Fruit fly (Drosophila melanogaster): ENCODE measurements around the gene PH4alphaEFB.

Gene PH4alphaEFB

dm6 chr3R:30444946-30445345 is 20.9 kb upstream of the PH4alphaEFB start, which contains the start of gene Osi23:
Gene Osi23, minus strand, starts transcription at chr3R:30445046.
- TF ChIP-seq CG4496 (GFP tag; IDR thresholded peaks at IDR 0.05) = no peak
- no peak for TF ChIP-seq CG34367 (tag; optimal IDR thresholded peaks at IDR 0.05)
- TF ChIP-seq fd96Ca (GFP tag; IDR thresholded peaks at IDR 0.05) = no peak
- TF ChIP-seq gl (tag; optimal IDR thresholded peaks at IDR 0.05) = no peak
- no peak for TF ChIP-seq CG15710 (tag; optimal IDR thresholded peaks at IDR 0.05)
- TF ChIP-seq Pif1B (GFP tag; optimal IDR thresholded peaks at IDR 0.05) = no peak
- no peak for TF ChIP-seq CG32121 (GFP tag; IDR thresholded peaks at IDR 0.05)
- TF ChIP-seq CG13204 (GFP tag; optimal IDR thresholded peaks at IDR 0.05) = no peak
- no peak for TF ChIP-seq CG8301 (tag; optimal IDR thresholded peaks at IDR 0.05)
- TF ChIP-seq CG14655 (GFP tag; optimal IDR thresholded peaks at IDR 0.05) = no peak
- no peak for TF ChIP-seq Snoo (tag; optimal IDR thresholded peaks at IDR 0.05)
- TF ChIP-seq Ets98B (GFP tag; IDR thresholded peaks at IDR 0.05) = no peak
- no peak for TF ChIP-seq CG17806 (tag; optimal IDR thresholded peaks at IDR 0.05)
- TF ChIP-seq CG9948 (tag; optimal IDR thresholded peaks at IDR 0.05) = no peak
- no peak for TF ChIP-seq rn (GFP tag; IDR thresholded peaks at IDR 0.05)
- no peak for TF ChIP-seq Pif1A (GFP tag; optimal IDR thresholded peaks at IDR 0.05)

- TF ChIP-seq Snoo (tag; optimal IDR thresholded peaks at IDR 0.05) (no peak), CG4496 (GFP tag; IDR thresholded peaks at IDR 0.05) (no peak), Ets98B (GFP tag; IDR thresholded peaks at IDR 0.05) (no peak), CG34367 (tag; optimal IDR thresholded peaks at IDR 0.05) (no peak), CG15710 (tag; optimal IDR thresholded peaks at IDR 0.05) (no peak), Pif1A (GFP tag; optimal IDR thresholded peaks at IDR 0.05) (no peak), CG13204 (GFP tag; optimal IDR thresholded peaks at IDR 0.05) (no peak), CG14655 (GFP tag; optimal IDR thresholded peaks at IDR 0.05) (no peak), CG10348 (GFP tag; IDR thresholded peaks at IDR 0.05) (no peak), D1 (tag; optimal IDR thresholded peaks at IDR 0.05) (no peak), CG12605 (GFP tag; IDR thresholded peaks at IDR 0.05) (no peak), rn (GFP tag; IDR thresholded peaks at IDR 0.05) (no peak), CG8159 (tag; optimal IDR thresholded peaks at IDR 0.05) (no peak), gl (tag; optimal IDR thresholded peaks at IDR 0.05) (no peak), fd96Ca (GFP tag; IDR thresholded peaks at IDR 0.05) (no peak)
Observed at dm6 chr3R:30449446-30449845, 16.4 kb upstream of the PH4alphaEFB start.

- TF ChIP-seq CG13204 (GFP tag; optimal IDR thresholded peaks at IDR 0.05) (peak; percentile 37), gl (tag; optimal IDR thresholded peaks at IDR 0.05) (peak; percentile 31), CG8159 (tag; optimal IDR thresholded peaks at IDR 0.05) (no peak), CG4496 (GFP tag; IDR thresholded peaks at IDR 0.05) (peak; percentile 48; the same call in 1 of the 3 replicates), CG34367 (tag; optimal IDR thresholded peaks at IDR 0.05) (peak; percentile 16), Ets98B (GFP tag; IDR thresholded peaks at IDR 0.05) (peak; percentile 39; the same call in 1 of the 2 replicates), CG14655 (GFP tag; optimal IDR thresholded peaks at IDR 0.05) (no peak), CG15710 (tag; optimal IDR thresholded peaks at IDR 0.05) (no peak), Pif1A (GFP tag; optimal IDR thresholded peaks at IDR 0.05) (peak; percentile 77), CG10348 (GFP tag; IDR thresholded peaks at IDR 0.05) (no peak), CG12605 (GFP tag; IDR thresholded peaks at IDR 0.05) (peak; percentile 33; the same call in 1 of the 2 replicates), D1 (tag; optimal IDR thresholded peaks at IDR 0.05) (no peak), Snoo (tag; optimal IDR thresholded peaks at IDR 0.05) (peak; percentile 62), EcR (GFP tag; optimal IDR thresholded peaks at IDR 0.05) (no peak), CG8301 (tag; optimal IDR thresholded peaks at IDR 0.05) (no peak), CG9948 (tag; optimal IDR thresholded peaks at IDR 0.05) (no peak), CG17806 (tag; optimal IDR thresholded peaks at IDR 0.05) (peak; percentile 2), fd96Ca (GFP tag; IDR thresholded peaks at IDR 0.05) (peak; percentile 32; the same call in 1 of the 3 replicates), rn (GFP tag; IDR thresholded peaks at IDR 0.05) (no peak), Pif1B (GFP tag; optimal IDR thresholded peaks at IDR 0.05) (peak; percentile 80), CG32121 (GFP tag; IDR thresholded peaks at IDR 0.05) (no peak)
Observed at dm6 chr3R:30450224-30450623, 15.6 kb upstream of the PH4alphaEFB start.

- TF ChIP-seq gl (tag; optimal IDR thresholded peaks at IDR 0.05) (no peak), rn (GFP tag; IDR thresholded peaks at IDR 0.05) (no peak), EcR (GFP tag; optimal IDR thresholded peaks at IDR 0.05) (peak; percentile 27)
Observed at dm6 chr3R:30450690-30451343, 15.0 kb upstream of the PH4alphaEFB start.

DNA sequence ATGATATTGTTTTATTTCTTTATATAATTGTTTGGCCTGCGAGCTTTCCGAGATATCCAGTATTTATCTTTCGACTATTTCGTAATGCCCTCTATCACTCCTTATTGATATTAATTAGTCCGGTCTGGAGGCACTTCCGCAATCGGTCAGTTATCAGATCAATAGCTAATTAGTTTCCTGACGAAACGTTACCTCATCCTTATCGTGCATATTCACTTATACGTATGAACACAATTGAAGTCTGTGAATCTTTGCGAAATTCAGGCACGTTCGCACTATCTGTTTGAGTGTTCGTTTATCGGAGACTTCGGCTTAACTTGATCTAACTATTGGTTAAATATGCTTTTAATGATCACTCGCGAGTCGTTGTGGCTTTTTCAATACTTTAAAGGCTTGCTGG is 12.6 kb upstream of the PH4alphaEFB start:
- TF ChIP-seq CG4496 (GFP tag; IDR thresholded peaks at IDR 0.05) = no peak
- TF ChIP-seq EcR (GFP tag; optimal IDR thresholded peaks at IDR 0.05) = no peak
- no peak for TF ChIP-seq gl (tag; optimal IDR thresholded peaks at IDR 0.05)
- TF ChIP-seq D1 (tag; optimal IDR thresholded peaks at IDR 0.05) = no peak
- TF ChIP-seq Pif1A (GFP tag; optimal IDR thresholded peaks at IDR 0.05) = no peak
- TF ChIP-seq Pif1B (GFP tag; optimal IDR thresholded peaks at IDR 0.05) = no peak
- no peak for TF ChIP-seq CG17806 (tag; optimal IDR thresholded peaks at IDR 0.05)
- TF ChIP-seq CG32121 (GFP tag; IDR thresholded peaks at IDR 0.05) = no peak
- no peak for TF ChIP-seq CG14655 (GFP tag; optimal IDR thresholded peaks at IDR 0.05)
- no peak for TF ChIP-seq Ets98B (GFP tag; IDR thresholded peaks at IDR 0.05)
- no peak for TF ChIP-seq CG8301 (tag; optimal IDR thresholded peaks at IDR 0.05)
- TF ChIP-seq CG15710 (tag; optimal IDR thresholded peaks at IDR 0.05) = no peak
- no peak for TF ChIP-seq CG13204 (GFP tag; optimal IDR thresholded peaks at IDR 0.05)
- no peak for TF ChIP-seq rn (GFP tag; IDR thresholded peaks at IDR 0.05)

dm6 chr3R:30454442-30454841 is 11.4 kb upstream of the PH4alphaEFB start:
- no peak for TF ChIP-seq CG13204 (GFP tag; optimal IDR thresholded peaks at IDR 0.05)
- no peak for TF ChIP-seq Pif1A (GFP tag; optimal IDR thresholded peaks at IDR 0.05)
- TF ChIP-seq Ets98B (GFP tag; IDR thresholded peaks at IDR 0.05) = no peak
- no peak for TF ChIP-seq CG4496 (GFP tag; IDR thresholded peaks at IDR 0.05)
- no peak for TF ChIP-seq gl (tag; optimal IDR thresholded peaks at IDR 0.05)
- TF ChIP-seq fd96Ca (GFP tag; IDR thresholded peaks at IDR 0.05) = no peak
